Worm (Caenorhabditis elegans): ENCODE measurements around the gene F13B6.2.

The F13B6.2 gene

DNA sequence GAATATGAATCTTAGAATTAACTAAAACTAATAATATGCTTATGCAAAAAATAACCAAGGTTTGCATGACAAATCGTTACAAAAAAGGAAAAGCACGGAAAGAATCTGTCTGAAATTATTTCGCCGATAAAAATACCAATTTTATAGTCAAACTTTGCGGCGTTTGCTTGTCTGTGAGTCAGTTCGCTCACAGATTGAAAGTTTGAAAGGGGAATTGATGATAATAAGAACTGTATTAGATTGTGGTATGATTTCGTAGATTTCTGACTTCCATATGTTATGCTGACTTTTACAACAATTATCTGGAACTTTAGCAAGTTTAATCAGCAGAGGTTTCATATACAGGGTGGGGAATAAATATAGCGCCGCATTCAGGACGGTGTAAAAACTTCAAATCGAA, at the start of gene F13B6.2:
Gene F13B6.2, minus strand, starts transcription at position 101 of the 400 bp plus-strand sequence.
- TF ChIP-seq unc-62 (GFP tag; optimal IDR thresholded peaks at IDR 0.05): no peak

DNA sequence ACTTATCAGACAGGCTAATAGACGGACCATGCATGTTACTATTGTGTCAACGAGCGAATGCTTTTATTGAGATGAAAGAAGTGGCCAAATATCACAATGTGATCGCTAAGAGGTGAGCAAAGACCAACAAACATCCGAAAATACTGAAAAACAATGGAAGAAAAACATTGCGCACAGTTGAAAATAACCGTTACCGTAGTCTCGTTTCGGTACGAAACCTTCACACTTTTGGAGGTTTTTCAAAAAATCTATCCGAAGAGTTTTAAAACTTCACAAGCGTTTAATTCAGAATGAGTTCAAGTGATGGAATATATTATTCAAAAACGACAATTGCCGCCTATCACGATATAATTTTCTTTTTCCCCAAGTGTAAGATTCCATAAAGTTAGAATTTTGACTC, 48.7 kb upstream of the F13B6.2 start:
- TF ChIP-seq unc-62 (GFP tag; optimal IDR thresholded peaks at IDR 0.05): no peak

DNA sequence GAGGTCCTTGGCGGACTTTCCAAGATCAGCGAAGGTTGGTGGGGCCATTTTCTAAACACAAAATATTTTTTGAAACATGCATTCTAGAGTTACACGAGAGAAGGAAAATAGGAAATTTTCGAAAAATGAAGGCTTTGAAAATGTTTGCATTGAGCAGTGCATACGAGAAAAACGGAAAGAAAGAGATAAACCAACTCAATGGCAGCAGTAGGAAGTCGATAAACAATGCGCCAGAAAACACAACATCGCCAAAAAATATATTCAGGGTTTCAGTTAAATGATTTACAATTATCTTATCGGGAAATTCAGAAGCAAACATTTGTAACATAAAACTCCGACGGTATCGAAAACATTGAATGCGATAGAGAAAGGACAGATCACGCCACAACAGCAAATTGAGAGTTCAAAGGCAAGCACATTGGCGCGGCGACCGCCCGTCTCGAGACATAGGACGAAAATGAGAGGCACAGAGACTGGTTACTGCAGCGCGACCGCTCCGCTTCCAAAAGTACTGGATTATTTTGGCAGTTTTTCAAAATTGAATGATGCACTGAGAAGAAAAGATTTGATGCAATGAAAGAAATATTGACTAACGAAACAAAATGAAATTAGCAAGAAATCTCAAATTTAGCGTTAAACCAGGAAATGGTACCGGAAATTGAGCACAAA, 47.9 kb upstream of the F13B6.2 start, which contains the start of the genes vdac-1 and R05G6.5:
Gene vdac-1, minus strand, starts transcription at position 51 of the 669 bp plus-strand sequence.
Gene R05G6.5, plus strand, starts transcription at position 527 of the 669 bp plus-strand sequence.
- TF ChIP-seq unc-62 (GFP tag; optimal IDR thresholded peaks at IDR 0.05): no peak

DNA sequence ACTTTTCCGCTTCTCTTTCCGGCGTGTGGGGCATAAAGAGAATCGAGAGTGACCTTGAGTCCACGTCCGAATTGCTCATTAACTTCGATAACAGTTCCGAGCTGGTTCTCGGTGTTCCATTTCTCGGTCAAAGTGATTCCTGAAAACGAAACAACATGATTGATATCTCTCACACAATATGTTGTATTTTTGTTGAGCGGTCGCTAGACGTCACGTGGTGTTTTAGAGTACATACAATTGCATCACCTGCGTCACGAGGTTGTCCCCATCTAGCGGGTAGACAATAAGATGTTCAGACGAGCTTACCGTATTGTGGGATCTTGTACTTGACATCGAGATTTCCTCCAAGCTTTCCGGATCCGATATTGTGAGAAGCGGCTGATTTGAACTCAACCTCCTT, 47.2 kb upstream of the F13B6.2 start:
- no peak for TF ChIP-seq unc-62 (GFP tag; optimal IDR thresholded peaks at IDR 0.05)

DNA sequence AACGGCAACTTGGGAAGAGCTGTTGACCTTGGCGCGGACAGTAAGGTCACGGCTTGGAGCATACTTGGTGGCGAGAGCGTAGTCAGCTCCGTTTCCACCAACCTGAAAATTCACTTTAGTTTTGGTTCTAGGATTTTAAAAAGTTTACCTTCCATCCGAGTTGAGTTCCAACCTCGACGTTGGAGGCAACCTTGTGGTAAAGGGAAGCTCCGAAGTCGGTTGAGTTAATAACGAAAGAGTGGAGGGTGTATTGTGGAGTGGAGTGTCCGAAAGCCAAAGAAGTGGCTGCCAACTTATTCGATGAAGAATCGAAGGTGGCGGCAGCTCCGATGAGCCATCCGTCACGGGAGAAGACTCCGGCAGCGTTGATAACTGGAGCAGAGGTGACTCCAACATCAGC, 46.6 kb upstream of the F13B6.2 start:
- no peak for TF ChIP-seq unc-62 (GFP tag; optimal IDR thresholded peaks at IDR 0.05)

DNA sequence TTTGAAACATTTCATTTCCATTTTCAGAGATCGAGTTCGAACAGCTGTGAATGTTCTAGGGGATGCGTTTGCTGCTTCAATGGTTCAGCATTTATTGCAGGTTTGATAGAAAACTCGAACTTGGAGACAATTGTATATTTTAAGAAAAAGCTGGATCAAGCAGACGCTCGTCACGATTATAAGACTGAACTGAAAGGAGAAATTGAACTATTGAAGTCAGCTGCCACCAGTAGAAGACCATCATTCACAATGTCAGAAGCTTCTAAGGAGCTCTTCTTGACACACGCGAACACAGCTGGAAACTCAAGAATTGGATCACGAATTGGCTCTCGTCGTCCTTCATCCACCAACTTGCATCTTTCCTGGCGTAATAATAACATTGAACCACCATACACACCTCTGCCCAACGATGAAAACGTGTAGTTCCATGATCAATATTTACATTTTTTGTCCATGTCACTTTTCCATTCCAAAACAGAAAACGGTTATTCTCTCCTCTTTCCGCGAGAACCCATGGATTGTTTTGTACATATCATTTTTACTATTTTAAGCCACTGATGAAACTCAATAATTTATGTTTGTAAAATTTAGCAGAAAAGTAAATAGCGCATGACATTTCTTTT, 45.9 kb upstream of the F13B6.2 start:
- TF ChIP-seq unc-62 (GFP tag; optimal IDR thresholded peaks at IDR 0.05): no peak

DNA sequence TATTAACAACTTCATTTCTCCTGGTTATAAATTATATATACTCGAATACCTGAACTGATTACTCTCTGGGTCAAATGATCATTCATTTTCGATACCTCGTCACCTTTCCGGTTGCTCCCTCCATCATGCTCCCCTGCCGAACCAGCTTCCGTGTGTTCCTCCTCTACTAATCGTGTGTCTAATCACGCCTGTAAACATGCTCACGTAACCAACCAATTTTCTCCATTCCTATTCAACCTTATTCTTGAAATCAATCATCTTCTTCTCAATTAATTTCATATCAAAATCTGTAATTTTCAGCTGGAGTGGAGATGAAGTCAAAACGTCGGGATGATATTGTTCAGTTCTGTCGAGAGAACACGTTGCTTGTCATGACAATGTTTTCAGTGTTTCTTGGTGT, 43.2 kb upstream of the F13B6.2 start, which contains the start of gene glt-6:
Gene glt-6, plus strand, starts transcription at position 301 of the 400 bp plus-strand sequence.
- no peak for TF ChIP-seq unc-62 (GFP tag; optimal IDR thresholded peaks at IDR 0.05)

DNA sequence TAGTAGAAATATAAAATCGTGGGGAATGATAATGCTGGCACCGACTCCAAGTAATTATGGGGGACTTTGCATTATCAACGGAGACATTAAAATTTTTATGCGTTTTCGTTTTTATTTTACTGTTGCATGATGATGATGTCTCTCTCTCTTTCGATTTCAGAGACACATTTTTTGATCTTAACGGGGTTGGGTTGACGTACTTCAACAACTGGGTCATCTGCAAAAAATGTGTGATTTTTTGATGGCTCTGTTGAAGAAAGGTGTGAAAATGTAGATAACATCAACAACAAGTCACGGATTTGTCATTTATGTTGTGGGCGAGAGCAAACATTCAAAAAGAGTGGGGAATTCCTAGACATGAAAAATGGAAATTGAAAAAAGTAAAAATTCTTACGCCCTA, 41.2 kb upstream of the F13B6.2 start, which contains the start of gene F55G1.15:
Gene F55G1.15, minus strand, starts transcription at position 101 of the 400 bp plus-strand sequence.
- TF ChIP-seq unc-62 (GFP tag; optimal IDR thresholded peaks at IDR 0.05): no peak

DNA sequence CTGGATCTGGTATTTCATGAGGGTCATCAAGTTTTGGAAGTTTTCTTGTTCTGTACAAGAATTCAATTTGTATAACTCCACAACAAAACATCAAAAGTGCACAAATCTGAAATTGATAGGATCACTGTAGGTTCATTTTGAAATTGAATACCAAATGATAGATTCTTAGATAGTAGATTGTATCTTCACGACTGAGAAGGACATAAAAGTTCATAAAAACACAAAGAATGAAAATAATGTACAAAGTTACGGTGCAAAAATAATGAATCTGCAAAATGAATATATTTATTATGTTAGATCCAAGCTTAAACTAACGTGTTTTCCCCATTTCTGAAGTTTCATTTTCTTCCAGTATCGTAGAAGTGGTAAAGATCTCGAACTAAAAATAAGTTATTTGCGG, 40.8 kb upstream of the F13B6.2 start:
- TF ChIP-seq unc-62 (GFP tag; optimal IDR thresholded peaks at IDR 0.05): no peak

DNA sequence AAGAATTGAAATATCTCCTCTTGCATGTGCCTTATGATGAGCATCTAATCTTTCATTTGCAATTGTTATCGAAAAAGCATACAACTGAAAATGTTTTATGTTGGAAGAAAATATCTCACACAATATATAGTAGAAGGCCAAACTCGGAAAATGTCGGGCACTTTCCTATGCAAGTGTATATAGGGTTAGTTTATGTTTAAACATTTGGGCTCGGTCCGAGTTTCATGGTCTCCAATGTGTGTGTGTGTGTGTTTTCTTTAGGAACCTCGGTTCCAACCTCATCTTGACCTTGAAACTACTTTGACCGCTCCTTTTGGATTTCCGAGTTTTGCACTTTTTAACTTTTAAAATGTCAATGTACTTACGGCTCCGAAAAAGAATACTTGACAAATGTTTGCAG, 39.2 kb upstream of the F13B6.2 start:
- no peak for TF ChIP-seq unc-62 (GFP tag; optimal IDR thresholded peaks at IDR 0.05)

DNA sequence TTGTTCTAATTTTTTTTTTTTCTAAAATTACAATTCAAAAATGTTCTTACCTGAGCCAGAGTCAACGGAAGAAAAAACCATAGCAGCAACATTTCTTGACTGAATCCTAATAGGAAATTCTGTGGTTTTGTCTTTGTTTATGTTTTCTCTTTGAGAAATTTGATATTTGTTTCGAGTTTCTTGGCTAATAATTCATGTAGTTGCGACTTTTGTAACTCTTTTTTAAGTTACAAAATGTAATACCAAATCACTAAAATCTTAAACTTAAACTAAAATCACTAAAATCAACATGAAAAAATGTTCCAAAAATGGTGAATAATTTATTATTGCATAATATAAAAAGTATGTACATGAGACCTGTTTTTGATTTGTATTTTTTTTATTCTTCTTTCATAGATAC, 37.6 kb upstream of the F13B6.2 start, which contains the start of gene egas-4:
Gene egas-4, minus strand, starts transcription at position 101 of the 400 bp plus-strand sequence.
- no peak for TF ChIP-seq unc-62 (GFP tag; optimal IDR thresholded peaks at IDR 0.05)

DNA sequence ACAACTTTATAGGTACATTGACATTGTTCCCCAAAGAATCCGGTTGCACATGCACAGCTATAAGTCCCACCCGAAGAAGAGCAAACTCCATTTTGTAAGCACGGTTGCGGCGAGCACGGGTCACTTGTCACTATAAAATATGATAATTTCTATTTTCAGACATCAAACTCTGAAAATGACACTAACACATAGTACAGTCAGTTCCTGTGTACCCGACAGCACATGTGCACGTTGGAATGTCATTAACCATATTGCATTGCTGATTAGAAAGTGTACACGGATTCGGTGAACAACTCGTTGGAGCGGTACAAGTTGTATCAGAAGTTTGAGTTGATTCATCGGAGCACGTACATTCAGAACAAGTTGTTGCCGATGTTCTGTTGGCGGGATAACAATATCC, 37.1 kb upstream of the F13B6.2 start:
- TF ChIP-seq unc-62 (GFP tag; optimal IDR thresholded peaks at IDR 0.05): no peak

DNA sequence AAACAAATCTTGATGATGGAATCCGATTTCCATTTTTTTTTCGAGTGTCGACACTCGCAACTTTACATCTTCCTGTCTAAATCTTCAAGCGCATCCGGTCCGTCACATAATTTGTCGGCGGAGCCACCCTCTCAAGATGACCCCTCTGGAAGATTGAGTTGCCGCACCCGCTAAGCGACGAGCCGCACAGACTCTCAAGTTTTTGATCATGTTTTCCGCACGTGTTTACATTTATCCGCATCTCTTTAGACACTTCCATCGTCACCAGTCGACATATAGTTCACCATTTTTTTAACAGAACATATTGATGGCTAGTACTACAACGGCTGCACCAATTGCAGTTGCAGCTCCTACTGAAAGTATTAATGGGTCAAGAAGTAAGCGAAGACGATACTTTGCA, 31.3 kb upstream of the F13B6.2 start, which contains the start of gene F55G1.1:
Gene F55G1.1, plus strand, starts transcription at position 301 of the 400 bp plus-strand sequence.
- TF ChIP-seq unc-62 (GFP tag; optimal IDR thresholded peaks at IDR 0.05): no peak

DNA sequence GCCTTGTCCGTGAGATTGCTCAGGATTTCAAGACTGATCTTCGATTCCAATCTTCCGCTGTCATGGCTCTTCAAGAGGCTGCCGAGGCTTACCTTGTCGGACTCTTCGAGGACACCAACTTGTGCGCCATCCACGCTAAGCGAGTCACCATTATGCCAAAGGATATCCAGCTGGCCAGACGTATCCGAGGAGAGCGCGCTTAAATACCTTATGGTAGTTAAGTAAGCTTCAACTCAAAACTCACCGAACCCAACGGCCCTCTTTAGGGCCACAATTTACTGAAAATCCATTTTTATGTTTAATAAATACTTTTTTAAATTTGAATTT, 28.3 kb upstream of the F13B6.2 start:
- TF ChIP-seq unc-62 (GFP tag; optimal IDR thresholded peaks at IDR 0.05): no peak

DNA sequence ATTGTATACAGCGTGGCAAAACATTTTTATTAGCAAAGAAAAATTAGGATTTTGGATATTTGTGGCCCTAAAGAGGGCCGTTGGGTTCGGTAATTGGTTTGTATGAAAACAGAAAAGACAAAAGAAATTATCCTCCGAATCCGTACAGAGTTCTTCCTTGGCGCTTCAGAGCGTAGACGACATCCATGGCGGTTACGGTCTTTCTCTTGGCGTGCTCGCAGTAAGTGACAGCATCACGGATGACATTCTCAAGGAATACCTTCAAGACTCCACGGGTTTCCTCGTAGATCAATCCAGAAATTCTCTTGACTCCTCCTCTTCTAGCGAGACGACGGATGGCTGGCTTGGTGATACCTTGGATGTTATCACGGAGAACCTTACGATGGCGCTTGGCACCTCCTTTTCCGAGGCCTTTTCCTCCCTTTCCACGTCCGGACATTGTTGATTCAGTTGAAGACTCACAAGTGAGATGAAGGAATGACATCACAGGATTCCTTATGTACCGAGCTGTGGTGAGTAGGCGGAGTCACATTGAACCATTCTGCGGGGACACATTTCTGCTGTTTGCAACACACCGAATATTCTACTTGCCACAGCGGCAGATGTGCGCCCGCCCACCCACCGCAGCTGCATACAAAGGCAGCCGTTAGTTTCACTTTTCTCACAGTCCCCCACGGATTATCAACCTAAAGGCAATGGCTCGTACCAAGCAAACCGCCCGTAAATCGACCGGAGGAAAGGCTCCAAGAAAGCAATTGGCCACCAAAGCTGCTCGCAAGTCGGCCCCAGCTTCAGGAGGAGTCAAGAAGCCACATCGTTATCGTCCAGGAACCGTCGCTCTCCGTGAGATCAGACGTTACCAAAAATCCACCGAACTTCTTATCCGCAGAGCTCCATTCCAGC, 27.7 kb upstream of the F13B6.2 start, which contains the start of the genes his-60 and his-59:
Gene his-60, minus strand, starts transcription at position 439 of the 903 bp plus-strand sequence.
Gene his-59, plus strand, starts transcription at position 696 of the 903 bp plus-strand sequence.
- TF ChIP-seq unc-62 (GFP tag; optimal IDR thresholded peaks at IDR 0.05): no peak
